Worm (Caenorhabditis elegans) whole organism, L2 larva: ENCODE results near the gene EGAP1.5.

Source experiments
- alr-1 ChIP-seq: fragments of 150-350 bp; optimal IDR thresholded peaks from 2 replicates; lab custom pipeline; 2014; ENCODE audit warnings: missing biosample characterization, missing genetic modification characterization
- ama-1 ChIP-seq: fragments of 150-350 bp; optimal IDR thresholded peaks from 2 replicates; lab custom pipeline; 2018; ENCODE audit warnings: inconsistent platforms
- fos-1 ChIP-seq: fragments of 150-350 bp; optimal IDR thresholded peaks from 2 replicates; lab custom pipeline; 2014; ENCODE audit warnings: missing biosample characterization, missing genetic modification characterization
- lin-39 ChIP-seq: fragments of 150-350 bp; optimal IDR thresholded peaks from 2 replicates; lab custom pipeline; 2014; ENCODE audit warnings: missing biosample characterization, missing genetic modification reagents, missing genetic modification characterization
- mdl-1 ChIP-seq, 2 experiments: fragments of 150-350 bp in 1 of 2; sonication (generic microtip) in 1 of 2; optimal IDR thresholded peaks; 2 replicates each; lab custom pipeline; 2017; ENCODE audit warnings: missing biosample characterization in 2 of 2, missing genetic modification characterization in 2 of 2
- nhr-10 ChIP-seq: sonication (generic microtip); optimal IDR thresholded peaks from 2 replicates; lab custom pipeline; 2017; ENCODE audit warnings: missing biosample characterization, missing genetic modification characterization
- nhr-11 ChIP-seq: fragments of 150-350 bp; optimal IDR thresholded peaks from 2 replicates; lab custom pipeline; 2014; ENCODE audit warnings: missing biosample characterization, missing genetic modification characterization
- nhr-77 ChIP-seq: fragments of 150-350 bp; optimal IDR thresholded peaks from 2 replicates; lab custom pipeline; 2014; ENCODE audit warnings: missing biosample characterization, missing genetic modification characterization
- skn-1 ChIP-seq: sonication (generic microtip); optimal IDR thresholded peaks from 2 replicates; lab custom pipeline; 2017; ENCODE audit warnings: missing biosample characterization, missing genetic modification characterization

DNA sequence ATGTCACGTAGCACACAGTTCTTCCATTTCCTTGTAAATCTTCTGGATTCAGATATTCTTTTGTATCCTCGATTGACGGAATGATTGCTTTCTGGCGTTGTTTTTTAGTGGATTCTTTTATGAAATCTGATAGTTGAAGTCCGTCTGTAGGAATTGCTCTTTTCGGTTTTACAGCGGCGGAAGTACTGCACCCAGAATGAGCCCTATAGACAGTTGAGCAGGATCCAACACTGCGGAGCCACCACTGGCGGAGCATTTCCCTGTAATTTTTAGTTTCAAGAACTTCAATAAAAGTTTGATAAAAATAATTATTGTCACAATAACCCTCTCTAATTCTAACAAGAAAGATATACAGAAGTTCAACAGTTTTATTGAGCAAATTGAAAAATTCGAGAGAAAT, 14.3 kb downstream of the EGAP1.5 start, which contains the start of gene F25B5.5:
- TF ChIP-seq lin-39: no peak
- no peak for TF ChIP-seq ama-1 (lab: Kevin White, UChicago)
- TF ChIP-seq skn-1 (tag; lab: Kevin White, UChicago): no peak
- TF ChIP-seq mdl-1 (tag; optimal IDR thresholded peaks at IDR 0.05; lab: Kevin White, UChicago): no peak
- TF ChIP-seq nhr-11 (tag; lab: Kevin White, UChicago): no peak
- TF ChIP-seq alr-1: no peak
- TF ChIP-seq nhr-10: no peak
- TF ChIP-seq nhr-77: no peak
- TF ChIP-seq fos-1 (tag; lab: Kevin White, UChicago): no peak
